Worm (Caenorhabditis elegans): ENCODE data around the gene zim-2.

zim-2 gene

DNA sequence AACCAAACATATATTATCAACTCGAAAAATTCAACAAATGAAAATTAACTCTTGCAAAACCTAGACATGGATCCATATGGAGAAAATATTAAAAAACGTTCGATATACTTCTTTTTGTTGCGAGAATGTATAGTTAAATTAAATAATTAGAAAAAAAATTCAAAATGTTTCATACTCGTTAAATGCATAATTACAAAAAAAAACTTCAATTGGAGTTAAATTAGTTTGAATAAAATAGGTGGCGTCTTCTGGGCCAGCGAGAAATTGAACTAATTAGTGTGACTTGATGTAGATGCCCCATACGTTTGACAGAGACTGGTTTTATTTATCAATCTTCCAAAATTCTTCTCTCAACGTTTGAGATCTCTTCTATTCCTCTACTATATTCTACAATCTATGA is 23.3 kb downstream of the zim-2 start, which contains the start of gene lgc-43:
Gene lgc-43 (plus strand): TSS at position 301 of the 400 bp plus-strand sequence.
- no peak for TF ChIP-seq dao-5 (tag; optimal IDR thresholded peaks at IDR 0.05)
- no peak for TF ChIP-seq W03F9.2 (tag; optimal IDR thresholded peaks at IDR 0.05)
- no peak for TF ChIP-seq him-1 (tag; optimal IDR thresholded peaks at IDR 0.05)

DNA sequence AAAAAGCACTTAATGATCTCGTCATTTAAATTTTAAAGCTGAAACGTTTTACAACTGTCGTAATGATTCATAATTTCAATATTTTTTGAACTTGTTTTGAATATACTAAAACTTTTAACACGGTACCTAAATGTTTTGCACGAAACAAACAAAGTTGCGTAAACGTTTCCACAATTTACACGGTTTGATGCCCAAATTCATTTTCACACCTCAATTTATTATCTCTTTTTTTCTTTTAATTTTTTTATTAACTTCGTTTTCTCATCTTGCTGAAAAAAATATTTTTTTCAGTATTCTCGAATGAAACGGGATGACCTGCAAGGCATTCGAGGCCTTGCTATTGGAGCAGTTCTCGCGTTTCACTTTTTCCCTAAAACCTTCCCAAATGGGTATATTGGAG is 29.2 kb downstream of the zim-2 start, which contains the start of gene oac-8:
Gene oac-8 (plus strand): TSS at position 301 of the 400 bp plus-strand sequence.
- TF ChIP-seq him-1 (tag; optimal IDR thresholded peaks at IDR 0.05) (no peak), dao-5 (tag; optimal IDR thresholded peaks at IDR 0.05) (no peak), W03F9.2 (tag; optimal IDR thresholded peaks at IDR 0.05) (no peak)

DNA sequence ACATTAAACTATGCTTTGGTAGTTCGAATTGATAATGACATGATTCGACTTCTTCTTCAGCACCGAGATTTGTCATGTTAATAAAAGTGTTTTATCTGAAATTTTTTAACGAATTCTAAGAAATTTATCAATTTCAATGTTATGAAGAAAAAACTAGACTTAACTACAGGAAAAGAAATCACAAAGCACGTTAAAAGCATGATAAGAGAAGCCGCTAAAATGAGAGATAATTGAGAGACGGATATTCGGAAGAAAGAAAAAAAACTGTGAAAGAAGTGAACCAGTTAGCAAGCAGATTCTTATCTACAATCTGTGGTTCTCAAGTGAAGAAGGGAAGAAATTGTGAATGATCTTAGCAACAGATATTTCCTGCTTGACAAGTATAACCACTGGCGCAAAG is 34.0 kb downstream of the zim-2 start, which contains the start of gene C43F9.4:
Gene C43F9.4 (minus strand): TSS at position 101 of the 400 bp plus-strand sequence.
- TF ChIP-seq W03F9.2 (tag; optimal IDR thresholded peaks at IDR 0.05) (no peak), him-1 (tag; optimal IDR thresholded peaks at IDR 0.05) (no peak), dao-5 (tag; optimal IDR thresholded peaks at IDR 0.05) (no peak)

DNA sequence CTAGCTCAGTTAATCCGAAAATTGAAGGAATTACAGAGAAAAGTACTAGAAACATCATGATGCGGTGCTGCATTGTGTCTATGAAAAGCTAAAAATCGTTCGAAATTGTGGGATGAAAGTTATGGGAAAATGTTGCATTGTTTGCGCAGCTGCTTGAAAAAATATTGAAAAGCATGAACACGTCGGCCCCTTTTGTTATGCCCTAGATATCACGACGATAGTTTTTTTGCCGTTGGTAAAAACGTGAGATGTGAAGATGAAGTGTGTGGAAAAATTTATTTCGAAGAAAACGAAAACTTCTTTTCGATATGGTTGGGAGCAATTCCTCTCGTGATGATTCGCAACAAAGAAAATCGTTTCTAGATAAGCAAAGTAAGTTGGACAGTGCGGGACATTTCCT is 35.6 kb downstream of the zim-2 start, which contains the start of the genes C43F9.5 and nkb-2:
Gene C43F9.5 (minus strand): TSS at position 101 of the 400 bp plus-strand sequence.
Gene nkb-2 (plus strand): TSS at position 277 of the 400 bp plus-strand sequence.
- no peak for TF ChIP-seq him-1 (tag; optimal IDR thresholded peaks at IDR 0.05)
- no peak for TF ChIP-seq W03F9.2 (tag; optimal IDR thresholded peaks at IDR 0.05)
- no peak for TF ChIP-seq dao-5 (tag; optimal IDR thresholded peaks at IDR 0.05)

DNA sequence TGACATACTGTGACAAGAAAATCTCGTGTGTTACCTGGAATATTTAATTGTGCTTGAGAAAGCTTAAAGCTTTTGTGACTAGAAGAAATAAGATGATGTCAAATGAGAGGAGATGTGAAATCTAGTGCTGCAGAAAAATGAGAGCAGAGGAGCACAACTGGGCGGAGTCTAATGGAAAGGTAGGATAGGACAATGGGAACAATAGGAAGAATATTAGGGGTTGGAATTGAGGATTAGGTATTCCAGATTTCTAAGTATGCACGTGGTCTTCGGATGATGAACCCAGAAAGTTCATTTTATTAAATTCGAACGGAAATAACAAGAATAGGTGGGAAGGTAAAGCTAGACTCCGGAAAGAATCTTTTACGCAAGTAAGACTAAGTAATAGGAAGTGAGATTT is 38.5 kb downstream of the zim-2 start, which contains the start of gene C43F9.7:
Gene C43F9.7 (minus strand): TSS at position 101 of the 400 bp plus-strand sequence.
- no peak for TF ChIP-seq W03F9.2 (tag; optimal IDR thresholded peaks at IDR 0.05)
- TF ChIP-seq dao-5 (tag; optimal IDR thresholded peaks at IDR 0.05), result no peak
- TF ChIP-seq him-1 (tag; optimal IDR thresholded peaks at IDR 0.05), result no peak

DNA sequence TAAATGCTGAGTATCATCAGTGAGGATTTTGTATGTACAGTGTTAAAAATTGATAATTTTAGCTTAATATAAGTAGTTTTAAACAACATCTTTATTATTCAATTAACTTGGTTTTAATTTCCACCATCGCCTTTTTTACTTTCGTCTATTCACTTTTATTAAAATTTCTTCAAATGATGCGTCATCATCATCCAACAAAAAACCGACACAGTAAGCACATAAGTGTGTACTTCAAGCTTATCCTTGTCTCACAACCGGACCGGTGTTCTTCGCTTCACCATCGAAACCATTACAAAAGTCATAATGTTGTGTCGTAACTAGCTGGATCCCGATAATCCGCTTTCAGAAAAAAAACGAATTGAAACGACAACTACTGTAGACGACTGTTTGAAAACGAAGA is 41.5 kb downstream of the zim-2 start, which contains the start of gene C43F9.11:
Gene C43F9.11 (plus strand): TSS at position 301 of the 400 bp plus-strand sequence.
- no peak for TF ChIP-seq W03F9.2 (tag; optimal IDR thresholded peaks at IDR 0.05)
- TF ChIP-seq dao-5 (tag; optimal IDR thresholded peaks at IDR 0.05), result no peak
- no peak for TF ChIP-seq him-1 (tag; optimal IDR thresholded peaks at IDR 0.05)

DNA sequence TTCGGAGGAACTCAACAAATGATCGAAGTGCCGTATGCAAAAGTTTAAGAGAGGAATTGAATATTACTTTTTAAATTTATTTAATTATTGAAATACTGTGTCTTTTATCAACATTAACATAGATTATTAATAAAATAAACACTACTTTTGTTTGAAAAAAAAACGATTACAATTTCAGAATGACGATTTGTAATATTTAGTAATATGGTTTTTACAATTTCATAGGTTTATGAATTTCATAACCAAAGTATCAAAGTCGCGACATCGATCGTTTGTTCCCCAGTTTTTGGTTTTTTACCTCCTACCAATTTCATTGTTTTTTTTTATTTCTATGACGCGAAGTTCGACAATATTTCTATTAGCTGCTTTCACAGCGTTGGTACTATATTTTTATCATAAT is 44.9 kb downstream of the zim-2 start, which contains the start of gene R09H10.1:
Gene R09H10.1 (plus strand): TSS at position 301 of the 400 bp plus-strand sequence.
- no peak for TF ChIP-seq W03F9.2 (tag; optimal IDR thresholded peaks at IDR 0.05)
- no peak for TF ChIP-seq him-1 (tag; optimal IDR thresholded peaks at IDR 0.05)
- no peak for TF ChIP-seq dao-5 (tag; optimal IDR thresholded peaks at IDR 0.05)

DNA sequence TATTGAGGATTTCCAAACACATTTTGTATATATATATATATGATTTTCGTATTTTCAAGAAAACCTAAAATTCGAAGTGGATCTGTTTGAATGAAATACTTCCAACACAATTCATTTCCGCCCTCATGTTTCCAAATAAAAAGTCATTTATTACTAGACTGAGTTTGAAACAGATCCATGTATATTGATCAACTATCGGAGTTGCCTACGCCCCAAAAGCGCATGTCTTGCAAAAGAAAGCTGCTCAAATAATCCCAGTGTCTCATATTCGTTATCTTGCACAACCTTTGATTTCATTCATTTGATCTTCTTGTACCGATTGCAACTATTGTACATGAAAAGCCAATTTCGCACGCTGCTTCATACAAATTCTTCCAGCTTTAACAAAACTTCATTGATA is 47.6 kb downstream of the zim-2 start, which contains the start of gene R09H10.2:
Gene R09H10.2 (plus strand): TSS at position 301 of the 400 bp plus-strand sequence.
- TF ChIP-seq W03F9.2 (tag; optimal IDR thresholded peaks at IDR 0.05) (no peak), dao-5 (tag; optimal IDR thresholded peaks at IDR 0.05) (no peak), him-1 (tag; optimal IDR thresholded peaks at IDR 0.05) (no peak)

DNA sequence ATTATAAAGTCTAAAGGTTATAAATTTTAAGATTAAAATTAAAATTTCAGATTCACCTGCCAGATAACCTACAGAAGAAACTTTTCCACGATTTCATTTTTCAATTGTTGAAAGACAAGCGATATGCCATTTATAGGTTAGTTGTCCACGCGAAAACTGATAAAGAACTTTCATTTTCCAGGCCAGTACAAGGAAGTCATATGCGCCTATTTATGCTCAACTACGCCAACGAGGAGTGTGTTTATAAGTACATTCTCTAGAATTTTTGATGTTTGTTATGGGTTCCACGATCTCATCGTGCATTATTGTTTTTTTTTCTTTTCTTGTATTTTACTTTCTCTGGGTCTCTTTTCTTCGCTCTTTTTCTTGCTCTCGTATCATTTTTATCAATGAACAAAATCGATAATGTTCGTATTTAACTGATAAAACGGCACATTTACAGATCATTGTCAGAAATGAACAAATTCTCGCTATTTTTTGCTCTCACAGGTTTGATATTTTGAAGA is 51.6 kb downstream of the zim-2 start, which contains the start of gene R09H10.3:
Gene R09H10.3 (plus strand): TSS at position 456 of the 506 bp plus-strand sequence.
- TF ChIP-seq dao-5 (tag; optimal IDR thresholded peaks at IDR 0.05), result no peak
- TF ChIP-seq W03F9.2 (tag; optimal IDR thresholded peaks at IDR 0.05), result no peak
- no peak for TF ChIP-seq him-1 (tag; optimal IDR thresholded peaks at IDR 0.05)
